Fruit fly (Drosophila melanogaster) whole organism, embryonic: ENCODE measurements around the gene Arp8.

Source experiments
- Ada2b ChIP-seq: fragments of 200-800 bp; sonication (Bioruptor generic); IDR thresholded peaks from 2 replicates; pipeline ENCODE4 v1.3.6; 2022; ENCODE audit warnings: missing biosample characterization, missing genetic modification characterization
- Adf1 ChIP-seq: fragments of 200-800 bp; sonication (Bioruptor generic); IDR thresholded peaks from 2 replicates; pipeline ENCODE4 v1.3.6; 2022; ENCODE audit warnings: missing biosample characterization, missing genetic modification characterization
- CG10366 ChIP-seq: fragments of 200-800 bp; sonication (Bioruptor generic); IDR thresholded peaks from 2 replicates; pipeline ENCODE4 v1.3.6; 2022; ENCODE audit warnings: missing biosample characterization, missing genetic modification characterization
- CG11560 ChIP-seq: fragments of 200-800 bp; sonication (Bioruptor generic); IDR thresholded peaks from 3 replicates; pipeline ENCODE4 v1.3.6; 2022; ENCODE audit warnings: missing biosample characterization, missing genetic modification characterization
- CG13624 ChIP-seq: fragments of 200-800 bp; sonication (Bioruptor generic); optimal IDR thresholded peaks from 2 replicates; lab custom pipeline; 2016; ENCODE audit warnings: missing biosample characterization, missing genetic modification characterization
- CG14860 ChIP-seq: fragments of 200-800 bp; sonication (Bioruptor generic); IDR thresholded peaks from 3 replicates; pipeline ENCODE4 v1.3.6; 2022; ENCODE audit warnings: missing biosample characterization, missing genetic modification characterization; ENCODE audit not compliant: partially characterized antibody
- CG1602 ChIP-seq: fragments of 200-800 bp; sonication (Bioruptor generic); optimal IDR thresholded peaks from 3 replicates; lab custom pipeline; 2016; ENCODE audit warnings: missing biosample characterization, missing genetic modification characterization
- CG17361 ChIP-seq: fragments of 200-800 bp; sonication (Bioruptor generic); IDR thresholded peaks from 3 replicates; pipeline ENCODE4 v1.3.6; 2022; ENCODE audit warnings: missing biosample characterization, missing genetic modification characterization
- CG17802 ChIP-seq: fragments of 200-800 bp; sonication (Bioruptor generic); optimal IDR thresholded peaks from 2 replicates; lab custom pipeline; 2018; ENCODE audit warnings: missing biosample characterization, mild to moderate bottlenecking, missing genetic modification characterization, moderate library complexity
- CG2199 ChIP-seq: fragments of 200-800 bp; sonication (Bioruptor generic); IDR thresholded peaks from 3 replicates; pipeline ENCODE4 v1.3.6; 2022; ENCODE audit warnings: missing biosample characterization, missing genetic modification characterization
- CG4617 ChIP-seq: fragments of 200-800 bp; sonication (Bioruptor generic); optimal IDR thresholded peaks from 3 replicates; lab custom pipeline; 2016; ENCODE audit warnings: missing biosample characterization, missing genetic modification characterization, borderline replicate concordance
- CG9609 ChIP-seq: fragments of 200-800 bp; sonication (Bioruptor generic); optimal IDR thresholded peaks from 3 replicates; lab custom pipeline; 2016; ENCODE audit warnings: missing biosample characterization, missing genetic modification characterization
- CG9797 ChIP-seq: fragments of 200-800 bp; sonication (Bioruptor generic); optimal IDR thresholded peaks from 3 replicates; lab custom pipeline; 2018; ENCODE audit warnings: missing biosample characterization, mild to moderate bottlenecking, missing genetic modification characterization
- Deaf1 ChIP-seq: fragments of 200-800 bp; optimal IDR thresholded peaks from 3 replicates; lab custom pipeline; 2019; ENCODE audit warnings: missing biosample characterization, mild to moderate bottlenecking, missing genetic modification characterization, moderate library complexity
- Doc3 ChIP-seq: fragments of 200-800 bp; sonication (Bioruptor generic); IDR thresholded peaks from 3 replicates; pipeline ENCODE4 v1.3.6; 2022; ENCODE audit warnings: missing biosample characterization, missing genetic modification characterization; ENCODE audit not compliant: partially characterized antibody
- Eip74EF ChIP-seq, 2 experiments: fragments of 200-800 bp in 1 of 2; fragments of >200 bp in 1 of 2; sonication (Bioruptor generic) in 1 of 2; optimal IDR thresholded peaks; 2 replicates each; lab custom pipeline; 2017 to 2019; ENCODE audit warnings: missing biosample characterization in 2 of 2, missing genetic modification characterization in 2 of 2, mild to moderate bottlenecking in 1 of 2, moderate library complexity in 1 of 2
- GATAe ChIP-seq: fragments of 200-800 bp; sonication (Bioruptor generic); conservative IDR thresholded peaks from 2 replicates; pipeline ENCODE4 v1.3.6; 2022; ENCODE audit warnings: missing biosample characterization, missing genetic modification characterization
- HmgZ ChIP-seq: fragments of 200-800 bp; sonication (Bioruptor generic); optimal IDR thresholded peaks from 2 replicates; lab custom pipeline; 2018; ENCODE audit warnings: missing biosample characterization, mild to moderate bottlenecking, missing genetic modification characterization
- NFAT ChIP-seq: fragments of 200-800 bp; sonication (Bioruptor generic); IDR thresholded peaks from 2 replicates; pipeline ENCODE4 v1.3.6; 2022; ENCODE audit warnings: missing biosample characterization, missing genetic modification characterization
- Nf-YC ChIP-seq: fragments of 200-800 bp; optimal IDR thresholded peaks from 3 replicates; lab custom pipeline; 2019; ENCODE audit warnings: missing biosample characterization, mild to moderate bottlenecking, missing genetic modification characterization, moderate library complexity
- Opbp ChIP-seq: fragments of 200-800 bp; sonication (Bioruptor generic); IDR thresholded peaks from 3 replicates; pipeline ENCODE4 v1.3.6; 2022; ENCODE audit warnings: missing biosample characterization, missing genetic modification characterization; ENCODE audit not compliant: partially characterized antibody
- Rfx ChIP-seq: fragments of 200-800 bp; sonication (Bioruptor generic); IDR thresholded peaks from 2 replicates; pipeline ENCODE4 v1.3.6; 2022; ENCODE audit warnings: missing biosample characterization, missing genetic modification characterization
- Rx ChIP-seq: fragments of 200-800 bp; sonication (Bioruptor generic); IDR thresholded peaks from 2 replicates; pipeline ENCODE4 v1.3.6; 2022; ENCODE audit warnings: missing biosample characterization, missing genetic modification characterization
- Sox100B ChIP-seq: fragments of 200-800 bp; sonication (Bioruptor generic); optimal IDR thresholded peaks from 3 replicates; lab custom pipeline; 2018; ENCODE audit warnings: missing biosample characterization, mild to moderate bottlenecking, missing genetic modification characterization
- Xbp1 ChIP-seq: fragments of 200-800 bp; sonication (Bioruptor generic); optimal IDR thresholded peaks from 3 replicates; lab custom pipeline; 2016; ENCODE audit warnings: missing biosample characterization, mild to moderate bottlenecking, missing genetic modification characterization
- YL-1 ChIP-seq: fragments of 200-800 bp; sonication (Bioruptor generic); optimal IDR thresholded peaks from 3 replicates; lab custom pipeline; 2017; ENCODE audit warnings: missing biosample characterization, mild to moderate bottlenecking, missing genetic modification characterization
- ara ChIP-seq: fragments of 200-800 bp; sonication (Bioruptor generic); IDR thresholded peaks from 2 replicates; pipeline ENCODE4 v1.3.6; 2022; ENCODE audit warnings: missing biosample characterization, missing genetic modification characterization
- az2 ChIP-seq: fragments of 200-800 bp; sonication (Bioruptor generic); optimal IDR thresholded peaks from 3 replicates; lab custom pipeline; 2016; ENCODE audit warnings: missing biosample characterization, missing genetic modification characterization
- bsh ChIP-seq, 2 experiments: fragments of 200-800 bp; sonication (Bioruptor generic); optimal IDR thresholded peaks; 2 replicates each; lab custom pipeline; 2017 to 2018; ENCODE audit warnings: mild to moderate bottlenecking in 2 of 2, missing biosample characterization in 2 of 2, missing genetic modification characterization in 2 of 2, moderate library complexity in 1 of 2
- chm ChIP-seq: fragments of 200-800 bp; sonication (Bioruptor generic); IDR thresholded peaks from 2 replicates; pipeline ENCODE4 v1.3.6; 2022; ENCODE audit warnings: missing biosample characterization, missing genetic modification characterization
- corto ChIP-seq: fragments of 200-800 bp; sonication (Bioruptor generic); optimal IDR thresholded peaks from 2 replicates; lab custom pipeline; 2016; ENCODE audit warnings: missing biosample characterization, mild to moderate bottlenecking, missing genetic modification characterization, moderate library complexity
- gcm ChIP-seq: fragments of 200-800 bp; sonication (Bioruptor generic); optimal IDR thresholded peaks from 2 replicates; lab custom pipeline; 2019; ENCODE audit warnings: missing biosample characterization, mild to moderate bottlenecking, missing genetic modification characterization, moderate library complexity
- gsb ChIP-seq: fragments of 200-800 bp; sonication (Bioruptor generic); IDR thresholded peaks from 2 replicates; pipeline ENCODE4 v1.3.6; 2022; ENCODE audit warnings: missing biosample characterization, missing genetic modification characterization
- gsb-n ChIP-seq: fragments of 200-800 bp; sonication (Bioruptor generic); optimal IDR thresholded peaks from 3 replicates; lab custom pipeline; 2018; ENCODE audit warnings: missing biosample characterization, mild to moderate bottlenecking, missing genetic modification characterization
- her ChIP-seq: fragments of 200-800 bp; sonication (Bioruptor generic); optimal IDR thresholded peaks from 2 replicates; lab custom pipeline; 2016; ENCODE audit warnings: missing biosample characterization, missing genetic modification characterization
- ind ChIP-seq: fragments of 200-800 bp; sonication (Bioruptor generic); optimal IDR thresholded peaks from 3 replicates; lab custom pipeline; 2016; ENCODE audit warnings: missing biosample characterization, missing genetic modification characterization
- insv ChIP-seq, 2 experiments: fragments of 200-800 bp; sonication (Bioruptor generic); optimal IDR thresholded peaks; 3 replicates each; lab custom pipeline; 2016 to 2018; ENCODE audit warnings: missing biosample characterization in 2 of 2, missing genetic modification characterization in 2 of 2
- ken ChIP-seq: fragments of 200-800 bp; sonication (Bioruptor generic); IDR thresholded peaks from 3 replicates; pipeline ENCODE4 v1.3.6; 2022; ENCODE audit warnings: missing biosample characterization, missing genetic modification characterization
- lilli ChIP-seq: fragments of 200-800 bp; sonication (Bioruptor generic); optimal IDR thresholded peaks from 3 replicates; lab custom pipeline; 2016; ENCODE audit warnings: missing biosample characterization, missing genetic modification characterization
- nom ChIP-seq: fragments of 200-800 bp; sonication (Bioruptor generic); optimal IDR thresholded peaks from 2 replicates; lab custom pipeline; 2017; ENCODE audit warnings: missing biosample characterization, missing genetic modification characterization, mild to moderate bottlenecking, moderate library complexity, missing genetic modification reagents
- org-1 ChIP-seq: fragments of 200-800 bp; sonication (Bioruptor generic); optimal IDR thresholded peaks from 2 replicates; lab custom pipeline; 2017; ENCODE audit warnings: missing biosample characterization, missing genetic modification characterization
- pum ChIP-seq: fragments of 200-800 bp; sonication (Bioruptor generic); optimal IDR thresholded peaks from 2 replicates; lab custom pipeline; 2016; ENCODE audit warnings: missing biosample characterization, missing genetic modification characterization
- pzg ChIP-seq: fragments of 200-800 bp; sonication (Bioruptor generic); optimal IDR thresholded peaks from 3 replicates; lab custom pipeline; 2018; ENCODE audit warnings: missing biosample characterization, mild to moderate bottlenecking, missing genetic modification characterization, moderate library complexity
- ranshi ChIP-seq: fragments of 200-800 bp; sonication (Bioruptor generic); IDR thresholded peaks from 2 replicates; pipeline ENCODE4 v1.3.6; 2022; ENCODE audit warnings: missing biosample characterization, missing genetic modification characterization
- ro ChIP-seq: fragments of 200-800 bp; sonication (Bioruptor generic); IDR thresholded peaks from 2 replicates; pipeline ENCODE4 v1.3.6; 2022; ENCODE audit warnings: missing biosample characterization, missing genetic modification characterization
- row ChIP-seq: fragments of 200-800 bp; sonication (Bioruptor generic); IDR thresholded peaks from 3 replicates; pipeline ENCODE4 v1.3.6; 2022; ENCODE audit warnings: missing biosample characterization, missing genetic modification characterization
- sisA ChIP-seq: fragments of 200-800 bp; sonication (Bioruptor generic); IDR thresholded peaks from 2 replicates; pipeline ENCODE4 v1.3.6; 2022; ENCODE audit warnings: missing biosample characterization, missing genetic modification characterization
- sr ChIP-seq: fragments of 200-800 bp; sonication (Bioruptor generic); IDR thresholded peaks from 3 replicates; pipeline ENCODE4 v1.3.6; 2022; ENCODE audit warnings: missing biosample characterization, missing genetic modification characterization
- sug ChIP-seq: fragments of 200-800 bp; optimal IDR thresholded peaks from 2 replicates; lab custom pipeline; 2019; ENCODE audit warnings: missing biosample characterization, mild to moderate bottlenecking, missing genetic modification characterization, moderate library complexity
- zfh2 ChIP-seq: fragments of 200-800 bp; sonication (Bioruptor generic); optimal IDR thresholded peaks from 2 replicates; lab custom pipeline; 2016; ENCODE audit warnings: missing biosample characterization, missing genetic modification characterization

The Arp8 gene

dm6 chrX:17821466-17821865 is 39.1 kb downstream of the Arp8 start (continued):
- TF ChIP-seq her (GFP tag; lab: Kevin White, UChicago) = no peak
- TF ChIP-seq NFAT (GFP tag; lab: Robert Waterston, UW) = no peak
- TF ChIP-seq sr (GFP tag; lab: Robert Waterston, UW) = peak; percentile 35; the same call in 1 of the 3 replicates
- TF ChIP-seq Rx (GFP tag; lab: Robert Waterston, UW) = no peak

- TF ChIP-seq CG2199 (peak; percentile 85; the same call in 1 of the 3 replicates), ara (GFP tag; lab: Robert Waterston, UW) (no peak), zfh2 (GFP tag; lab: Kevin White, UChicago) (no peak), sisA (GFP tag; lab: Robert Waterston, UW) (no peak), lilli (GFP tag; lab: Kevin White, UChicago) (peak; percentile 35), HmgZ (peak; percentile 76), org-1 (GFP tag; lab: Kevin White, UChicago) (no peak), CG13624 (GFP tag; lab: Kevin White, UChicago) (no peak), CG1602 (peak; percentile 35), NFAT (GFP tag; lab: Robert Waterston, UW) (peak; percentile 48), Doc3 (GFP tag; lab: Robert Waterston, UW) (no peak), gcm (GFP tag; lab: Kevin White, UChicago) (no peak), az2 (GFP tag; lab: Kevin White, UChicago) (no peak), row (no peak), CG9609 (GFP tag; lab: Kevin White, UChicago) (no peak), ind (GFP tag; lab: Kevin White, UChicago) (no peak), gsb (GFP tag; lab: Robert Waterston, UW) (no peak), bsh (GFP tag; optimal IDR thresholded peaks at IDR 0.05; lab: Kevin White, UChicago) (peak in 1 of 2 experiments; percentile 2), YL-1 (GFP tag; lab: Kevin White, UChicago) (no peak), Sox100B (GFP tag; lab: Kevin White, UChicago) (no peak), CG4617 (GFP tag; lab: Kevin White, UChicago) (no peak), Eip74EF (GFP tag; optimal IDR thresholded peaks at IDR 0.05; lab: Kevin White, UChicago) (no peak), ro (GFP tag; lab: Robert Waterston, UW) (no peak), Adf1 (no peak), ranshi (GFP tag; lab: Robert Waterston, UW) (no peak), Opbp (no peak), ken (GFP tag; lab: Robert Waterston, UW) (no peak), CG14860 (no peak), pum (GFP tag; lab: Kevin White, UChicago) (no peak), corto (GFP tag; lab: Kevin White, UChicago) (no peak), gsb-n (tag; lab: Kevin White, UChicago) (no peak), insv (GFP tag; optimal IDR thresholded peaks at IDR 0.05; lab: Kevin White, UChicago) (peak in 1 of 2 experiments; percentile 59), Rfx (GFP tag; lab: Robert Waterston, UW) (peak; percentile 72), CG17361 (GFP tag; lab: Robert Waterston, UW) (peak; percentile 39; the same call in 1 of the 3 replicates), Ada2b (GFP tag; lab: Robert Waterston, UW) (no peak), CG10366 (GFP tag; lab: Robert Waterston, UW) (no peak), pzg (GFP tag; lab: Kevin White, UChicago) (peak; percentile 17), Nf-YC (tag; lab: Kevin White, UChicago) (peak; percentile 29), sug (tag; lab: Kevin White, UChicago) (peak; percentile 33), CG9797 (GFP tag; lab: Kevin White, UChicago) (no peak), CG11560 (tag; lab: Robert Waterston, UW) (peak; percentile 48; the same call in 1 of the 3 replicates), GATAe (GFP tag; lab: Robert Waterston, UW) (no peak), Xbp1 (peak; percentile 66), CG17802 (tag; lab: Kevin White, UChicago) (no peak), Deaf1 (tag; lab: Kevin White, UChicago) (no peak), chm (no peak), nom (GFP tag; lab: Kevin White, UChicago) (no peak)
Measured at dm6 chrX:17820252-17820651, 40.3 kb downstream of the Arp8 start.
